Fruit fly (Drosophila melanogaster) Kc167 (cell line): Measurements from ENCODE around the gene Osi3.

Experiments used
- Myc ChIP-seq: fragments of >200 bp; optimal IDR thresholded peaks from 2 replicates; lab custom pipeline; 2017; ENCODE audit warnings: missing external identifiers
- Sin3A ChIP-seq: fragments of >200 bp; optimal IDR thresholded peaks from 2 replicates; lab custom pipeline; 2018; ENCODE audit warnings: missing external identifiers
- h ChIP-seq: fragments of >200 bp; optimal IDR thresholded peaks from 3 replicates; lab custom pipeline; 2018; ENCODE audit warnings: missing external identifiers
- insv ChIP-seq: fragments of >200 bp; optimal IDR thresholded peaks from 3 replicates; lab custom pipeline; 2018; ENCODE audit warnings: missing external identifiers
- psq ChIP-seq: fragments of >200 bp; optimal IDR thresholded peaks from 2 replicates; lab custom pipeline; 2017; ENCODE audit warnings: missing external identifiers
- ttk ChIP-seq: sonication (Bioruptor generic); optimal IDR thresholded peaks from 2 replicates; lab custom pipeline; 2017; ENCODE audit warnings: missing external identifiers

The Osi3 gene

dm6 chr3R:6215053-6215882 is at the start of gene Osi3:
Gene Osi3 (plus strand): TSS chr3R:6215832.
- TF ChIP-seq insv (no peak), h (no peak), psq (no peak), Sin3A (lab: Kevin White, UChicago) (no peak), ttk (no peak), Myc (lab: Kevin White, UChicago) (no peak)

dm6 chr3R:6167183-6167582 is 48.4 kb upstream of the Osi3 start, which contains the start of gene CG1077:
Gene CG1077 (plus strand): TSS chr3R:6167483.
- TF ChIP-seq Myc (lab: Kevin White, UChicago), result no peak
- TF ChIP-seq insv, result no peak
- TF ChIP-seq Sin3A (lab: Kevin White, UChicago), result no peak
- TF ChIP-seq psq, result no peak
- TF ChIP-seq ttk, result no peak
- no peak for TF ChIP-seq h

- TF ChIP-seq h, result no peak
- no peak for TF ChIP-seq psq
- TF ChIP-seq Myc (lab: Kevin White, UChicago), result no peak
- no peak for TF ChIP-seq Sin3A (lab: Kevin White, UChicago)
- TF ChIP-seq insv, result no peak
- no peak for TF ChIP-seq ttk
Observed at dm6 chr3R:6170737-6171136, 44.9 kb upstream of the Osi3 start.

dm6 chr3R:6173249-6173648 is 42.4 kb upstream of the Osi3 start, which contains the start of gene Osi1:
Gene Osi1 (plus strand): TSS chr3R:6173549.
- TF ChIP-seq Myc (lab: Kevin White, UChicago) (no peak), h (no peak), Sin3A (lab: Kevin White, UChicago) (no peak), psq (no peak), insv (no peak), ttk (no peak)

DNA sequence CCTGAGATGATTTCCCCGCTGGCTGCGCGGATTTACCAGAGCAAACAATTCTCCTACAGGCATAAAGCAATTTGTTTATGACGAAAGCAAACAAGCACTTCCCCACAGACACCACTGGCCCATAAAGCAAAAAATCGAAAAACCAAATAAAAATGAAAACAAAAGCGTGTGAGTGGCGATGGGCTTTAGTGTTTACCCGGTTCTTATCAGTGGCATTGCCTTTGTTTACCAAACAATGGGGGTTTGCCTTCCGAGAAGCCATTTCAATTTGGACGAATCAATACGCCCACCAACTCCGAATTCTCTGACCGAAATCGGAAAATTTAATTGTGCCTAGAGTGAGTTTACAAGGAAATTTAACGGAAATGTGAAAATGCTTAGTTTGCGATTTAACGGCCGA is 33.1 kb upstream of the Osi3 start:
- TF ChIP-seq Sin3A (lab: Kevin White, UChicago), result no peak
- TF ChIP-seq psq, result no peak
- TF ChIP-seq Myc (lab: Kevin White, UChicago), result no peak
- TF ChIP-seq h, result no peak

- TF ChIP-seq ttk, result no peak
- TF ChIP-seq insv, result no peak
- TF ChIP-seq Sin3A (lab: Kevin White, UChicago), result no peak
- TF ChIP-seq Myc (lab: Kevin White, UChicago), result no peak
- no peak for TF ChIP-seq h
- TF ChIP-seq psq, result no peak
Observed at dm6 chr3R:6187015-6187414, 28.6 kb upstream of the Osi3 start, which contains the start of gene NPFR. Gene NPFR (plus strand): TSS chr3R:6187315.

dm6 chr3R:6196416-6196815 is 19.2 kb upstream of the Osi3 start:
- TF ChIP-seq Sin3A (lab: Kevin White, UChicago) (no peak), ttk (no peak), h (no peak), insv (no peak), Myc (lab: Kevin White, UChicago) (no peak), psq (no peak)

DNA sequence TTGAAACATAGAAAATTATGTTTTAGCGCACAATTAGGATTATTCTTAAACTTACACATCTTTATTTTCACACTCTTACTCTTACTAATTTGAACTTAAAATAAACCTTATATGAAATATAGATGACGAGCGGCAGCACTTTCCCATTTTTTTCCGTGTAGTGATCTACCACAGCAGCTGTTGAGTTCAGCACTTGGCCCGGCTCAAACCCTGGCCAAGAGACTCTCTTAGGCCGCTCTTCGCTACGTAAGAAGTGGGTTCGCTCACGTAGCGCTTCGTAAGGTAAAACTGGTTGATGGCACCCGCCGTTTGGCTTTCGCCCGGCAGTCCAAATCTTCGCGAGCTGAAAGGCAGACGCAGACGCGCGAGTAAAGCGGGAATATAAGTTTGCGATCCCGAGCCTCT is 17.1 kb upstream of the Osi3 start, which contains the start of gene Osi24:
Gene Osi24 (plus strand): TSS at position 324 of the 405 bp plus-strand sequence.
- TF ChIP-seq Sin3A (lab: Kevin White, UChicago), result no peak
- no peak for TF ChIP-seq h
- TF ChIP-seq Myc (lab: Kevin White, UChicago), result no peak
- TF ChIP-seq psq, result no peak
- TF ChIP-seq insv, result no peak
- no peak for TF ChIP-seq ttk

DNA sequence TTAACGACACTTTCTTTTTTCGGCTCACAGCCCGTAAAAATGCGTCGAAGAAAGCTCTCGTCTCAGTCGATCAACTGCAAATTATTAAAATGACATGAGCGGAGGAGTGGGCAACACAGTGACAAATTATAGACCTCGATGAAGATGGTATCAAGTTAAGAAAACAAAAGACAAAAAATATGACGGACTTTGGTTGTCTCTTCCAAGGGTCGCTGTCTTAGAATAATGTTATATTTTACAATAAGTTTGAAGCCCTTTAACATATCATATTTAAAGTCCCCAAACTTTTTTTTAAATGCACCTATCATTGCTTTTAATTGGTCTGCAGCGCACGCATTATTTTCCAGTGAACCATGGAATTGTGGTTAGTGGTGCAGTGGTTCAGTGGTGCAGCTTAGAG is 15.9 kb upstream of the Osi3 start:
- TF ChIP-seq psq (no peak), ttk (no peak), Sin3A (lab: Kevin White, UChicago) (no peak), insv (no peak), h (no peak)

dm6 chr3R:6203000-6203399 is 12.6 kb upstream of the Osi3 start:
- TF ChIP-seq insv, result no peak
- no peak for TF ChIP-seq h
- TF ChIP-seq psq, result no peak
- TF ChIP-seq ttk, result no peak
- TF ChIP-seq Sin3A (lab: Kevin White, UChicago), result no peak
- TF ChIP-seq Myc (lab: Kevin White, UChicago), result no peak

DNA sequence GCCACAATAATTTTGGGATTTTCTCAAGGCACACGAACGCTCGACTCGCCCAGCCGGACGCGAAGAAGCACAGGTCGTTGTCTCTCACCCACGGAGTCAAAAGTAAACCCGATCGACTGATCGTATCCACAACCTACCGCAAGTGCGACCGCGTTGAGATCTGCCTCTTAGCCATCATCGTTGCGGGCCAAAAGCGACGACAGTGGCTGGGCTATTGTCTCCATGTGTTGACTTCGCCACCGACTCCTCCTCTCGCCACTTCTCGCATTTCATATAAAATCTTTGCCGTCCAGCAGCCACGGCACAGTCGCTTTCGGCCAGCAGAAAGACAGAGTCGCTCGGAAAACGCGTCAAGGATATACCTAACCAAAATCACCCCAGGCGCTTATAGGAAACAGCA is 6.6 kb upstream of the Osi3 start, which contains the start of gene Osi2:
Gene Osi2 (plus strand): TSS at position 301 of the 400 bp plus-strand sequence.
- TF ChIP-seq psq (no peak), Myc (lab: Kevin White, UChicago) (no peak), ttk (no peak), Sin3A (lab: Kevin White, UChicago) (no peak), insv (no peak), h (no peak)

dm6 chr3R:6210266-6211040 is 5.2 kb upstream of the Osi3 start:
- TF ChIP-seq ttk, result no peak
- TF ChIP-seq insv, result no peak
- no peak for TF ChIP-seq Myc (lab: Kevin White, UChicago)
- no peak for TF ChIP-seq h
- TF ChIP-seq psq, result no peak
- TF ChIP-seq Sin3A (lab: Kevin White, UChicago), result no peak

DNA sequence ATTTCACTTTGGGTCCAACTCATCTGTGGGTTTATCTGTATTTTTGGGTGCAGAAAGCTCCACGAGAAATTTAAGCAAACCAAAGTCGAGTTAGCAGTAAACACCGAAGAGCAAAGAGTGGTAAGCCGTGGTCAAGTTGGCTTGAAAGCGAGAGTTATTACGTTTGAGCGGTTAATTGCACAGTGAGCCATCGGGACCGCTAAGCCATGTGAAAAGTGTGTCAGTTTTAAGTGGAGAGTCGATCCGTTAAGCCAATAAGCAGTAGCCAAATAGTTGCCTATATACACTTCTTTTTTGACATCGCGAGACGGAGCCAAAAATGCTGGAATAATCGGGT is 4.6 kb upstream of the Osi3 start:
- no peak for TF ChIP-seq Myc (lab: Kevin White, UChicago)
